Fruit fly (Drosophila melanogaster): ENCODE measurements around the gene CG31268.

The CG31268 gene

dm6 chr3R:16996059-16996959 lies 35.3 kb upstream of the CG31268 start, which contains the start of the genes EMC2A and CG3534:
Gene EMC2A, minus strand, starts transcription at chr3R:16996071.
Gene CG3534, plus strand, starts transcription at chr3R:16996446.
- TF ChIP-seq CG8478 (optimal IDR thresholded peaks at IDR 0.05) (no peak), pan (optimal IDR thresholded peaks at IDR 0.05) (no peak), EcR (GFP tag; optimal IDR thresholded peaks at IDR 0.05) (no peak), Dll (optimal IDR thresholded peaks at IDR 0.05) (no peak), usp (GFP tag; optimal IDR thresholded peaks at IDR 0.05) (no peak), psq (optimal IDR thresholded peaks at IDR 0.05) (no peak)

dm6 chr3R:17002218-17003110 lies 29.1 kb upstream of the CG31268 start, which contains the start of the genes Sf3a1 and Irc:
Gene Sf3a1, minus strand, starts transcription at chr3R:17002355.
Gene Irc, plus strand, starts transcription at chr3R:17002875.
- no peak for TF ChIP-seq EcR (GFP tag; optimal IDR thresholded peaks at IDR 0.05)
- no peak for TF ChIP-seq psq (optimal IDR thresholded peaks at IDR 0.05)
- no peak for TF ChIP-seq pan (optimal IDR thresholded peaks at IDR 0.05)
- no peak for TF ChIP-seq Dll (optimal IDR thresholded peaks at IDR 0.05)

- TF ChIP-seq pan (optimal IDR thresholded peaks at IDR 0.05) (no peak), usp (GFP tag; optimal IDR thresholded peaks at IDR 0.05) (no peak), Dll (optimal IDR thresholded peaks at IDR 0.05) (no peak), psq (optimal IDR thresholded peaks at IDR 0.05) (no peak), EcR (GFP tag; optimal IDR thresholded peaks at IDR 0.05) (no peak), CG8478 (optimal IDR thresholded peaks at IDR 0.05) (no peak)
These were observed 28.1 kb upstream of the CG31268 start for dm6 chr3R:17003468-17003867.

dm6 chr3R:17007336-17007735 lies 24.3 kb upstream of the CG31268 start:
- TF ChIP-seq psq (optimal IDR thresholded peaks at IDR 0.05) (no peak), CG8478 (optimal IDR thresholded peaks at IDR 0.05) (no peak), EcR (GFP tag; optimal IDR thresholded peaks at IDR 0.05) (no peak), pan (optimal IDR thresholded peaks at IDR 0.05) (no peak), usp (GFP tag; optimal IDR thresholded peaks at IDR 0.05) (no peak)

dm6 chr3R:17008018-17008674 lies 23.5 kb upstream of the CG31268 start, which contains the start of gene CG8907:
Gene CG8907, plus strand, starts transcription at chr3R:17008269.
- TF ChIP-seq pan (optimal IDR thresholded peaks at IDR 0.05) (no peak), usp (GFP tag; optimal IDR thresholded peaks at IDR 0.05) (no peak), psq (optimal IDR thresholded peaks at IDR 0.05) (no peak), CG8478 (optimal IDR thresholded peaks at IDR 0.05) (no peak), Dll (optimal IDR thresholded peaks at IDR 0.05) (no peak), EcR (GFP tag; optimal IDR thresholded peaks at IDR 0.05) (no peak)

- no peak for TF ChIP-seq psq (optimal IDR thresholded peaks at IDR 0.05)
- no peak for TF ChIP-seq usp (GFP tag; optimal IDR thresholded peaks at IDR 0.05)
- no peak for TF ChIP-seq Dll (optimal IDR thresholded peaks at IDR 0.05)
- TF ChIP-seq pan (optimal IDR thresholded peaks at IDR 0.05), result no peak
- no peak for TF ChIP-seq CG8478 (optimal IDR thresholded peaks at IDR 0.05)
- TF ChIP-seq EcR (GFP tag; optimal IDR thresholded peaks at IDR 0.05), result no peak
These were observed 23.0 kb upstream of the CG31268 start for dm6 chr3R:17008675-17009022.

dm6 chr3R:17014276-17014675 lies 17.3 kb upstream of the CG31268 start, which contains the start of gene Pxd:
Gene Pxd, plus strand, starts transcription at chr3R:17014576.
- TF ChIP-seq usp (GFP tag; optimal IDR thresholded peaks at IDR 0.05), result no peak
- no peak for TF ChIP-seq pan (optimal IDR thresholded peaks at IDR 0.05)
- no peak for TF ChIP-seq Dll (optimal IDR thresholded peaks at IDR 0.05)
- no peak for TF ChIP-seq CG8478 (optimal IDR thresholded peaks at IDR 0.05)
- no peak for TF ChIP-seq psq (optimal IDR thresholded peaks at IDR 0.05)
- no peak for TF ChIP-seq EcR (GFP tag; optimal IDR thresholded peaks at IDR 0.05)

- TF ChIP-seq CG8478 (optimal IDR thresholded peaks at IDR 0.05), result no peak
- TF ChIP-seq pan (optimal IDR thresholded peaks at IDR 0.05), result no peak
- TF ChIP-seq EcR (GFP tag; optimal IDR thresholded peaks at IDR 0.05), result no peak
- no peak for TF ChIP-seq Dll (optimal IDR thresholded peaks at IDR 0.05)
- no peak for TF ChIP-seq usp (GFP tag; optimal IDR thresholded peaks at IDR 0.05)
- no peak for TF ChIP-seq psq (optimal IDR thresholded peaks at IDR 0.05)
These were observed 15.4 kb upstream of the CG31268 start for dm6 chr3R:17016193-17016592.

- TF ChIP-seq Dll (optimal IDR thresholded peaks at IDR 0.05), result no peak
- TF ChIP-seq CG8478 (optimal IDR thresholded peaks at IDR 0.05), result no peak
- no peak for TF ChIP-seq EcR (GFP tag; optimal IDR thresholded peaks at IDR 0.05)
- no peak for TF ChIP-seq psq (optimal IDR thresholded peaks at IDR 0.05)
- no peak for TF ChIP-seq pan (optimal IDR thresholded peaks at IDR 0.05)
- no peak for TF ChIP-seq usp (GFP tag; optimal IDR thresholded peaks at IDR 0.05)
These were observed 12.6 kb upstream of the CG31268 start for dm6 chr3R:17018902-17019527.

- no peak for TF ChIP-seq usp (GFP tag; optimal IDR thresholded peaks at IDR 0.05)
- no peak for TF ChIP-seq psq (optimal IDR thresholded peaks at IDR 0.05)
- TF ChIP-seq CG8478 (optimal IDR thresholded peaks at IDR 0.05), result no peak
- no peak for TF ChIP-seq EcR (GFP tag; optimal IDR thresholded peaks at IDR 0.05)
- TF ChIP-seq Dll (optimal IDR thresholded peaks at IDR 0.05), result no peak
- no peak for TF ChIP-seq pan (optimal IDR thresholded peaks at IDR 0.05)
These were observed 10.6 kb upstream of the CG31268 start, which contains the start of gene Adsl for dm6 chr3R:17020956-17021355. Gene Adsl, minus strand, starts transcription at chr3R:17021120.

dm6 chr3R:17028393-17028792 lies 3.2 kb upstream of the CG31268 start, which contains the start of gene CG5225:
Gene CG5225, plus strand, starts transcription at chr3R:17028693.
- no peak for TF ChIP-seq CG8478 (optimal IDR thresholded peaks at IDR 0.05)
- no peak for TF ChIP-seq pan (optimal IDR thresholded peaks at IDR 0.05)
- no peak for TF ChIP-seq EcR (GFP tag; optimal IDR thresholded peaks at IDR 0.05)
- no peak for TF ChIP-seq usp (GFP tag; optimal IDR thresholded peaks at IDR 0.05)
- TF ChIP-seq psq (optimal IDR thresholded peaks at IDR 0.05), result no peak
- TF ChIP-seq Dll (optimal IDR thresholded peaks at IDR 0.05), result no peak

Measured in whole organism.